Fruit fly (Drosophila melanogaster) whole organism, pupa: Measurements from ENCODE around the gene Noa36.

Experiments used
- CG10348 ChIP-seq: fragments of 200-800 bp; sonication (Bioruptor generic); IDR thresholded peaks from 2 replicates; pipeline ENCODE4 v1.3.6; 2022; ENCODE audit warnings: missing biosample characterization, missing genetic modification characterization
- CG12605 ChIP-seq: fragments of 200-800 bp; sonication (Bioruptor generic); IDR thresholded peaks from 2 replicates; pipeline ENCODE4 v1.3.6; 2022; ENCODE audit warnings: missing biosample characterization, missing genetic modification characterization
- CG13204 ChIP-seq: fragments of 200-800 bp; sonication (Bioruptor generic); optimal IDR thresholded peaks from 2 replicates; lab custom pipeline; 2018; ENCODE audit warnings: missing biosample characterization, mild to moderate bottlenecking, missing genetic modification characterization, moderate library complexity
- CG14655 ChIP-seq: fragments of 200-800 bp; sonication (Bioruptor generic); optimal IDR thresholded peaks from 3 replicates; lab custom pipeline; 2017; ENCODE audit warnings: mild to moderate bottlenecking, missing biosample characterization, missing genetic modification reagents, missing genetic modification characterization
- CG15710 ChIP-seq: fragments of 200-800 bp; sonication (Bioruptor generic); optimal IDR thresholded peaks from 2 replicates; lab custom pipeline; 2018; ENCODE audit warnings: missing biosample characterization, mild to moderate bottlenecking, missing genetic modification characterization, moderate library complexity
- CG17806 ChIP-seq: fragments of 200-800 bp; sonication (Bioruptor generic); optimal IDR thresholded peaks from 2 replicates; lab custom pipeline; 2018; ENCODE audit warnings: missing biosample characterization, mild to moderate bottlenecking, missing genetic modification characterization, moderate library complexity
- CG32121 ChIP-seq: fragments of 200-800 bp; sonication (Bioruptor generic); IDR thresholded peaks from 2 replicates; pipeline ENCODE4 v1.3.6; 2022; ENCODE audit warnings: missing biosample characterization, missing genetic modification characterization
- CG34367 ChIP-seq: fragments of 200-800 bp; sonication (Bioruptor generic); optimal IDR thresholded peaks from 2 replicates; lab custom pipeline; 2018; ENCODE audit warnings: missing biosample characterization, mild to moderate bottlenecking, missing genetic modification characterization
- CG4496 ChIP-seq: fragments of 200-800 bp; sonication (Bioruptor generic); IDR thresholded peaks from 3 replicates; pipeline ENCODE4 v1.3.6; 2022; ENCODE audit warnings: missing biosample characterization, missing genetic modification characterization
- CG8159 ChIP-seq: fragments of 200-800 bp; sonication (Bioruptor generic); optimal IDR thresholded peaks from 3 replicates; lab custom pipeline; 2018; ENCODE audit warnings: missing biosample characterization, mild to moderate bottlenecking, missing genetic modification characterization, moderate library complexity
- CG8301 ChIP-seq: fragments of 200-800 bp; sonication (Bioruptor generic); optimal IDR thresholded peaks from 2 replicates; lab custom pipeline; 2018; ENCODE audit warnings: missing biosample characterization, mild to moderate bottlenecking, missing genetic modification characterization
- CG9948 ChIP-seq: fragments of 200-800 bp; sonication (Bioruptor generic); optimal IDR thresholded peaks from 2 replicates; lab custom pipeline; 2018; ENCODE audit warnings: missing biosample characterization, mild to moderate bottlenecking, missing genetic modification characterization, moderate library complexity
- D1 ChIP-seq: fragments of 200-800 bp; sonication (Bioruptor generic); optimal IDR thresholded peaks from 2 replicates; lab custom pipeline; 2018; ENCODE audit warnings: missing biosample characterization, mild to moderate bottlenecking, missing genetic modification characterization, moderate library complexity
- EcR ChIP-seq: fragments of 200-800 bp; sonication (Bioruptor generic); optimal IDR thresholded peaks from 3 replicates; lab custom pipeline; 2019; ENCODE audit warnings: missing biosample characterization, missing genetic modification characterization, mild to moderate bottlenecking, moderate library complexity, missing genetic modification reagents
- Ets98B ChIP-seq: fragments of 200-800 bp; sonication (Bioruptor generic); IDR thresholded peaks from 2 replicates; pipeline ENCODE4 v1.3.6; 2022; ENCODE audit warnings: missing biosample characterization, missing genetic modification characterization
- Pif1A ChIP-seq: fragments of 200-800 bp; sonication (Bioruptor generic); optimal IDR thresholded peaks from 3 replicates; lab custom pipeline; 2016; ENCODE audit warnings: missing biosample characterization, missing genetic modification characterization
- Pif1B ChIP-seq: fragments of 200-800 bp; sonication (Bioruptor generic); optimal IDR thresholded peaks from 3 replicates; lab custom pipeline; 2016; ENCODE audit warnings: missing biosample characterization, missing genetic modification characterization
- Snoo ChIP-seq: fragments of 200-800 bp; sonication (Bioruptor generic); optimal IDR thresholded peaks from 3 replicates; lab custom pipeline; 2017; ENCODE audit warnings: missing biosample characterization, mild to moderate bottlenecking, missing genetic modification characterization, inconsistent platforms
- fd96Ca ChIP-seq: fragments of 200-800 bp; sonication (Bioruptor generic); IDR thresholded peaks from 3 replicates; pipeline ENCODE4 v1.3.6; 2022; ENCODE audit warnings: missing biosample characterization, missing genetic modification characterization
- gl ChIP-seq: fragments of 200-800 bp; sonication (Bioruptor generic); optimal IDR thresholded peaks from 2 replicates; lab custom pipeline; 2018; ENCODE audit warnings: missing biosample characterization, mild to moderate bottlenecking, missing genetic modification characterization
- rn ChIP-seq: fragments of 200-800 bp; sonication (Bioruptor generic); IDR thresholded peaks from 2 replicates; pipeline ENCODE4 v1.3.6; 2022; ENCODE audit warnings: missing biosample characterization, missing genetic modification characterization

Gene Noa36

dm6 chr3R:28623564-28623963 is 24.5 kb upstream of the Noa36 start:
- peak; percentile 36 for TF ChIP-seq CG34367 (tag; lab: Kevin White, UChicago)
- peak; percentile 69 for TF ChIP-seq Ets98B (GFP tag; lab: Robert Waterston, UW)
- no peak for TF ChIP-seq Snoo (tag; lab: Kevin White, UChicago)
- TF ChIP-seq CG10348 (GFP tag; lab: Robert Waterston, UW): no peak
- peak; percentile 59 for TF ChIP-seq CG8159
- no peak for TF ChIP-seq gl
- peak; percentile 36 for TF ChIP-seq CG14655
- no peak for TF ChIP-seq EcR (GFP tag; lab: Kevin White, UChicago)
- TF ChIP-seq CG17806: peak; percentile 40
- no peak for TF ChIP-seq D1 (tag; lab: Kevin White, UChicago)
- TF ChIP-seq CG12605: no peak
- no peak for TF ChIP-seq CG13204
- no peak for TF ChIP-seq fd96Ca (GFP tag; lab: Robert Waterston, UW)
- TF ChIP-seq CG32121 (GFP tag; lab: Robert Waterston, UW): peak; percentile 59
- TF ChIP-seq Pif1A: peak; percentile 58
- TF ChIP-seq Pif1B (GFP tag; lab: Kevin White, UChicago): peak; percentile 29
- peak; percentile 45 for TF ChIP-seq CG8301 (tag; lab: Kevin White, UChicago)
- TF ChIP-seq CG15710 (tag; lab: Kevin White, UChicago): peak; percentile 45
- TF ChIP-seq CG9948 (tag; lab: Kevin White, UChicago): peak; percentile 36
- TF ChIP-seq CG4496 (GFP tag; lab: Robert Waterston, UW): peak; percentile 75; the same call in 2 of the 3 replicates

DNA sequence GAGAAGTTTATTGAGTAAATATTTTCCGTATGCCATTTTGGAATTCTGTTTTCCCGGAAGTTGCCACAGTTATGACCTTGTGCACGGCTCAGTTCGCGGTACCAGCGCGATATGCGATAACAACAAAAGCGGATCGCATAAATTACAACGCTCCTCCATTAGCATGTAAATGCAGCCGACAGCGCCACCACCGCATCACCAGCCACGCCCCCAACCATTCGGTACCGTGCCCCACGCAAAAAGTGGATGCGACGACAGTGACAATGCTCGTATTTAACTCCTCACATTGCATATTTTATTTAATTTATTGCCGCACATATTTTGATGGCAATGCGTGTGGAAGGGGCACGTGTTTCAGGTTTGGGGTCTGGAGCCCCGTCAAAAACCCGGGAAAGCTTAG is 24.0 kb upstream of the Noa36 start:
- TF ChIP-seq Pif1B (GFP tag; lab: Kevin White, UChicago) (no peak), CG17806 (no peak), Snoo (tag; lab: Kevin White, UChicago) (no peak), CG15710 (tag; lab: Kevin White, UChicago) (no peak), CG8301 (tag; lab: Kevin White, UChicago) (no peak), rn (GFP tag; lab: Robert Waterston, UW) (no peak)

DNA sequence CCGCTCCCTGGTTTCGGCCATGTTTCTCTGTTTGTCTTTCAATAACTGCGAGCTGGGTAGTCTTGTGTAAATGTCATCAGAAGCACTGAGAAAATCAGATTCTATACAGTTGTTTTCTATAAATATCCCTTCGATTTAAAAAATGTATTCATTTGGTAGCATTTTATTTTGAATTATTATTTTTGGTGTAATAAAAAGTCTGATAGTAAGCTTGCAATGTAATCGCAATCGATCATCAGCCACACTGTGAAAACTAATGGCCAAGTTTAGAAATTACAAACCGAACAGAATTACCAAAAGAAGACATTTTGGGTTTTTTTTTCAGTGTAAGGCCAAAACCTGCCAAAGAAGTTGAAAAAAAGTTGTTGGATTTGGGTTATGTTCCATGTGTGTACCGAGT is 21.7 kb upstream of the Noa36 start:
- TF ChIP-seq rn (GFP tag; lab: Robert Waterston, UW) (no peak), CG15710 (tag; lab: Kevin White, UChicago) (no peak), CG14655 (no peak), CG8301 (tag; lab: Kevin White, UChicago) (no peak)

dm6 chr3R:28605835-28606234 is 6.7 kb upstream of the Noa36 start, which contains the start of gene CG9986:
Gene CG9986 (plus strand): TSS chr3R:28606079.
- no peak for TF ChIP-seq CG14655

dm6 chr3R:28603561-28603960 is 4.5 kb upstream of the Noa36 start:
- TF ChIP-seq Pif1A (no peak), CG10348 (GFP tag; lab: Robert Waterston, UW) (no peak), CG9948 (tag; lab: Kevin White, UChicago) (no peak), D1 (tag; lab: Kevin White, UChicago) (no peak), EcR (GFP tag; lab: Kevin White, UChicago) (no peak), CG8159 (no peak), rn (GFP tag; lab: Robert Waterston, UW) (no peak), gl (no peak), CG12605 (no peak), CG13204 (no peak), CG32121 (GFP tag; lab: Robert Waterston, UW) (no peak), Pif1B (GFP tag; lab: Kevin White, UChicago) (no peak), CG17806 (no peak)

dm6 chr3R:28600144-28600792 is 1.2 kb upstream of the Noa36 start:
- TF ChIP-seq EcR (GFP tag; lab: Kevin White, UChicago) (peak; percentile 5), CG34367 (tag; lab: Kevin White, UChicago) (no peak), D1 (tag; lab: Kevin White, UChicago) (no peak), Pif1B (GFP tag; lab: Kevin White, UChicago) (no peak), CG8301 (tag; lab: Kevin White, UChicago) (no peak), CG32121 (GFP tag; lab: Robert Waterston, UW) (0 out of 2 replicates have a peak, but pooled peaks have one; percentile 15), gl (no peak), fd96Ca (GFP tag; lab: Robert Waterston, UW) (0 out of 3 replicates have a peak, but pooled peaks have one; percentile 16), CG4496 (GFP tag; lab: Robert Waterston, UW) (no peak), Snoo (tag; lab: Kevin White, UChicago) (no peak), CG8159 (no peak), CG13204 (no peak), CG10348 (GFP tag; lab: Robert Waterston, UW) (no peak), CG12605 (no peak), Ets98B (GFP tag; lab: Robert Waterston, UW) (0 out of 2 replicates have a peak, but pooled peaks have one; percentile 6), CG14655 (no peak), CG9948 (tag; lab: Kevin White, UChicago) (no peak), Pif1A (no peak), CG15710 (tag; lab: Kevin White, UChicago) (no peak), rn (GFP tag; lab: Robert Waterston, UW) (no peak), CG17806 (no peak)
